Fruit fly (Drosophila melanogaster) whole organism, embryonic: ENCODE data around the gene Ufd4.

Experiments
- ATbp ChIP-seq: fragments of 200-800 bp; sonication (Bioruptor generic); optimal IDR thresholded peaks from 2 replicates; lab custom pipeline; 2017; ENCODE audit warnings: missing biosample characterization, mild to moderate bottlenecking, missing genetic modification characterization, missing genetic modification reagents
- Aef1 ChIP-seq: fragments of 200-800 bp; sonication (Bioruptor generic); IDR thresholded peaks from 3 replicates; pipeline ENCODE4 v1.3.6; 2022; ENCODE audit warnings: missing biosample characterization, missing genetic modification characterization
- Antp ChIP-seq: fragments of 200-800 bp; sonication (Bioruptor generic); optimal IDR thresholded peaks from 3 replicates; lab custom pipeline; 2016; ENCODE audit warnings: missing biosample characterization, missing genetic modification characterization
- BEAF-32 ChIP-seq: fragments of 200-800 bp; sonication (Bioruptor generic); optimal IDR thresholded peaks from 3 replicates; lab custom pipeline; 2017; ENCODE audit warnings: missing biosample characterization, missing genetic modification characterization, mild to moderate bottlenecking, moderate library complexity, missing genetic modification reagents
- BtbVII ChIP-seq: fragments of 200-800 bp; sonication (Bioruptor generic); optimal IDR thresholded peaks from 3 replicates; lab custom pipeline; 2017; ENCODE audit warnings: missing biosample characterization, mild to moderate bottlenecking, missing genetic modification characterization
- CG11247 ChIP-seq: fragments of 200-800 bp; sonication (Bioruptor generic); IDR thresholded peaks from 2 replicates; pipeline ENCODE4 v1.3.6; 2022; ENCODE audit warnings: missing biosample characterization, missing genetic modification characterization
- CG12659 ChIP-seq: fragments of 200-800 bp; sonication (Bioruptor generic); optimal IDR thresholded peaks from 3 replicates; lab custom pipeline; 2017; ENCODE audit warnings: mild to moderate bottlenecking, missing biosample characterization, missing genetic modification reagents, missing genetic modification characterization
- CG12942 ChIP-seq: fragments of 200-800 bp; sonication (Bioruptor generic); optimal IDR thresholded peaks from 3 replicates; lab custom pipeline; 2016; ENCODE audit warnings: missing biosample characterization, missing genetic modification characterization
- CG13287 ChIP-seq: fragments of 200-800 bp; sonication (Bioruptor generic); IDR thresholded peaks from 2 replicates; pipeline ENCODE4 v1.3.6; 2022; ENCODE audit warnings: missing biosample characterization, missing genetic modification characterization; ENCODE audit not compliant: partially characterized antibody
- CG13624 ChIP-seq: fragments of 200-800 bp; sonication (Bioruptor generic); optimal IDR thresholded peaks from 2 replicates; lab custom pipeline; 2016; ENCODE audit warnings: missing biosample characterization, missing genetic modification characterization
- CG16815 ChIP-seq: fragments of 200-800 bp; sonication (Bioruptor generic); optimal IDR thresholded peaks from 3 replicates; lab custom pipeline; 2017; ENCODE audit warnings: missing biosample characterization, mild to moderate bottlenecking, missing genetic modification characterization
- CG31365 ChIP-seq: fragments of 200-800 bp; sonication (Bioruptor generic); optimal IDR thresholded peaks from 2 replicates; lab custom pipeline; 2018; ENCODE audit warnings: missing biosample characterization, mild to moderate bottlenecking, missing genetic modification characterization
- CG31388 ChIP-seq: fragments of 200-800 bp; sonication (Bioruptor generic); optimal IDR thresholded peaks from 2 replicates; lab custom pipeline; 2016; ENCODE audit warnings: missing biosample characterization, missing genetic modification characterization
- CG32532 ChIP-seq: fragments of 200-800 bp; sonication (Bioruptor generic); IDR thresholded peaks from 2 replicates; pipeline ENCODE4 v1.3.6; 2022; ENCODE audit warnings: missing biosample characterization, missing genetic modification characterization
- CG3407 ChIP-seq: fragments of 200-800 bp; sonication (Bioruptor generic); optimal IDR thresholded peaks from 2 replicates; lab custom pipeline; 2018; ENCODE audit warnings: missing biosample characterization, mild to moderate bottlenecking, missing genetic modification characterization
- CG34224 ChIP-seq: fragments of 200-800 bp; sonication (Bioruptor generic); IDR thresholded peaks from 3 replicates; pipeline ENCODE4 v1.3.6; 2022; ENCODE audit warnings: missing biosample characterization, missing genetic modification characterization; ENCODE audit not compliant: partially characterized antibody
- CG34376 ChIP-seq: fragments of 200-800 bp; sonication (Bioruptor generic); optimal IDR thresholded peaks from 2 replicates; lab custom pipeline; 2018; ENCODE audit warnings: missing biosample characterization, mild to moderate bottlenecking, missing genetic modification characterization
- CG42726 ChIP-seq: fragments of 200-800 bp; sonication (Bioruptor generic); IDR thresholded peaks from 2 replicates; pipeline ENCODE4 v1.3.6; 2022; ENCODE audit warnings: missing biosample characterization, missing genetic modification characterization; ENCODE audit not compliant: partially characterized antibody
- CG5245 ChIP-seq: fragments of 200-800 bp; sonication (Bioruptor generic); optimal IDR thresholded peaks from 3 replicates; lab custom pipeline; 2016; ENCODE audit warnings: missing biosample characterization, missing genetic modification characterization
- CG6654 ChIP-seq: fragments of 200-800 bp; sonication (Bioruptor generic); optimal IDR thresholded peaks from 2 replicates; lab custom pipeline; 2017; ENCODE audit warnings: missing biosample characterization, mild to moderate bottlenecking, missing genetic modification characterization
- CG8089 ChIP-seq: fragments of 200-800 bp; sonication (Bioruptor generic); optimal IDR thresholded peaks from 3 replicates; lab custom pipeline; 2016; ENCODE audit warnings: missing biosample characterization, missing genetic modification characterization
- CG8388 ChIP-seq: fragments of 200-800 bp; sonication (Bioruptor generic); optimal IDR thresholded peaks from 2 replicates; lab custom pipeline; 2019; ENCODE audit warnings: missing biosample characterization, mild to moderate bottlenecking, missing genetic modification characterization, moderate library complexity
- CG8478 ChIP-seq: fragments of >200 bp; optimal IDR thresholded peaks from 2 replicates; lab custom pipeline; 2018
- CG9932 ChIP-seq: fragments of 200-800 bp; sonication (Bioruptor generic); IDR thresholded peaks from 2 replicates; pipeline ENCODE4 v1.3.6; 2022; ENCODE audit warnings: missing biosample characterization, missing genetic modification characterization
- CrebB ChIP-seq: fragments of 200-800 bp; sonication (Bioruptor generic); optimal IDR thresholded peaks from 3 replicates; lab custom pipeline; 2018; ENCODE audit warnings: missing biosample characterization, mild to moderate bottlenecking, missing genetic modification characterization
- Dbx ChIP-seq: fragments of 200-800 bp; sonication (Bioruptor generic); IDR thresholded peaks from 3 replicates; pipeline ENCODE4 v1.3.6; 2022; ENCODE audit warnings: missing biosample characterization, missing genetic modification characterization
- Deaf1 ChIP-seq: fragments of 200-800 bp; optimal IDR thresholded peaks from 3 replicates; lab custom pipeline; 2019; ENCODE audit warnings: missing biosample characterization, mild to moderate bottlenecking, missing genetic modification characterization, moderate library complexity
- Dref ChIP-seq: fragments of 200-800 bp; sonication (Bioruptor generic); IDR thresholded peaks from 2 replicates; pipeline ENCODE4 v1.3.6; 2022; ENCODE audit warnings: missing biosample characterization, missing genetic modification characterization
- Gug ChIP-seq: fragments of 200-800 bp; sonication (Bioruptor generic); IDR thresholded peaks from 4 replicates; pipeline ENCODE4 v1.3.6; 2022; ENCODE audit warnings: missing biosample characterization, missing genetic modification characterization
- H2.0 ChIP-seq: fragments of 200-800 bp; sonication (Bioruptor generic); IDR thresholded peaks from 2 replicates; pipeline ENCODE4 v1.3.6; 2022; ENCODE audit warnings: missing biosample characterization, missing genetic modification characterization
- HLHmδ ChIP-seq: fragments of 200-800 bp; sonication (Bioruptor generic); optimal IDR thresholded peaks from 2 replicates; lab custom pipeline; 2018; ENCODE audit warnings: missing biosample characterization, mild to moderate bottlenecking, missing genetic modification characterization, moderate library complexity
- MESR4 ChIP-seq: fragments of 200-800 bp; sonication (Bioruptor generic); optimal IDR thresholded peaks from 2 replicates; lab custom pipeline; 2018; ENCODE audit warnings: missing biosample characterization, mild to moderate bottlenecking, missing genetic modification characterization, moderate library complexity
- Mes4 ChIP-seq: fragments of 200-800 bp; sonication (Bioruptor generic); optimal IDR thresholded peaks from 2 replicates; lab custom pipeline; 2016; ENCODE audit warnings: missing biosample characterization, missing genetic modification characterization
- Opbp ChIP-seq: fragments of 200-800 bp; sonication (Bioruptor generic); IDR thresholded peaks from 3 replicates; pipeline ENCODE4 v1.3.6; 2022; ENCODE audit warnings: missing biosample characterization, missing genetic modification characterization; ENCODE audit not compliant: partially characterized antibody
- Optix ChIP-seq: fragments of 200-800 bp; sonication (Bioruptor generic); IDR thresholded peaks from 3 replicates; pipeline ENCODE4 v1.3.6; 2022; ENCODE audit warnings: missing biosample characterization, missing genetic modification characterization
- Scr ChIP-seq: fragments of 200-800 bp; sonication (Bioruptor generic); IDR thresholded peaks from 2 replicates; pipeline ENCODE4 v1.3.6; 2022; ENCODE audit warnings: missing biosample characterization, missing genetic modification characterization; ENCODE audit not compliant: partially characterized antibody
- Sox100B ChIP-seq: fragments of 200-800 bp; sonication (Bioruptor generic); optimal IDR thresholded peaks from 3 replicates; lab custom pipeline; 2018; ENCODE audit warnings: missing biosample characterization, mild to moderate bottlenecking, missing genetic modification characterization
- Taf1 ChIP-seq: fragments of 200-800 bp; sonication (Bioruptor generic); IDR thresholded peaks from 2 replicates; pipeline ENCODE4 v1.3.6; 2022; ENCODE audit warnings: missing biosample characterization, missing genetic modification characterization
- YL-1 ChIP-seq: fragments of 200-800 bp; sonication (Bioruptor generic); optimal IDR thresholded peaks from 3 replicates; lab custom pipeline; 2017; ENCODE audit warnings: missing biosample characterization, mild to moderate bottlenecking, missing genetic modification characterization
- amos ChIP-seq: fragments of 200-800 bp; sonication (Bioruptor generic); IDR thresholded peaks from 2 replicates; pipeline ENCODE4 v1.3.6; 2022; ENCODE audit warnings: missing biosample characterization, missing genetic modification characterization; ENCODE audit not compliant: partially characterized antibody
- cad ChIP-seq: fragments of >200 bp; optimal IDR thresholded peaks from 2 replicates; lab custom pipeline; 2017; ENCODE audit warnings: missing biosample characterization, missing genetic modification characterization
- dm ChIP-seq: fragments of 200-800 bp; sonication (Bioruptor generic); optimal IDR thresholded peaks from 3 replicates; lab custom pipeline; 2016; ENCODE audit warnings: missing biosample characterization, missing genetic modification characterization
- dpn ChIP-seq, 2 experiments: fragments of 200-800 bp; sonication (Bioruptor generic); optimal IDR thresholded peaks; 3 replicates each; lab custom pipeline; 2016; ENCODE audit warnings: missing biosample characterization in 2 of 2, missing genetic modification characterization in 2 of 2
- esg ChIP-seq: fragments of 200-800 bp; sonication (Bioruptor generic); conservative IDR thresholded peaks from 2 replicates; pipeline ENCODE4 v1.3.6; 2022; ENCODE audit warnings: missing biosample characterization, missing genetic modification characterization
- fd64A ChIP-seq: fragments of 200-800 bp; sonication (Bioruptor generic); optimal IDR thresholded peaks from 3 replicates; lab custom pipeline; 2018; ENCODE audit warnings: missing biosample characterization, mild to moderate bottlenecking, missing genetic modification characterization
- h ChIP-seq: fragments of >200 bp; optimal IDR thresholded peaks from 2 replicates; lab custom pipeline; 2017
- kni ChIP-seq: fragments of 200-800 bp; sonication (Bioruptor generic); optimal IDR thresholded peaks from 3 replicates; lab custom pipeline; 2017; ENCODE audit warnings: mild to moderate bottlenecking, missing biosample characterization, missing genetic modification reagents, missing genetic modification characterization
- lbe ChIP-seq: fragments of 200-800 bp; sonication (Bioruptor generic); optimal IDR thresholded peaks from 2 replicates; lab custom pipeline; 2016; ENCODE audit warnings: missing biosample characterization, mild to moderate bottlenecking, missing genetic modification characterization
- pros ChIP-seq: fragments of 200-800 bp; sonication (Bioruptor generic); optimal IDR thresholded peaks from 3 replicates; lab custom pipeline; 2019; ENCODE audit warnings: missing biosample characterization, mild to moderate bottlenecking, missing genetic modification characterization, moderate library complexity
- sima ChIP-seq: fragments of 200-800 bp; sonication (Bioruptor generic); optimal IDR thresholded peaks from 2 replicates; lab custom pipeline; 2016; ENCODE audit warnings: missing biosample characterization, missing genetic modification characterization
- sna ChIP-seq: fragments of 200-800 bp; sonication (Bioruptor generic); IDR thresholded peaks from 2 replicates; pipeline ENCODE4 v1.3.6; 2022; ENCODE audit warnings: missing biosample characterization, missing genetic modification characterization; ENCODE audit not compliant: partially characterized antibody
- sob ChIP-seq: fragments of 200-800 bp; sonication (Bioruptor generic); IDR thresholded peaks from 2 replicates; pipeline ENCODE4 v1.3.6; 2022; ENCODE audit warnings: missing biosample characterization, missing genetic modification characterization

Ufd4 gene

dm6 chr2L:10266511-10266910, 25.7 kb downstream of the Ufd4 start, which contains the start of gene CG4953 (continued):
- TF ChIP-seq Optix (GFP tag; lab: Robert Waterston, UW) (no peak), CG32532 (GFP tag; lab: Robert Waterston, UW) (no peak), ATbp (GFP tag; lab: Kevin White, UChicago) (no peak), BtbVII (GFP tag; lab: Kevin White, UChicago) (no peak), Aef1 (GFP tag; lab: Robert Waterston, UW) (no peak), BEAF-32 (GFP tag; lab: Kevin White, UChicago) (no peak), pros (GFP tag; lab: Kevin White, UChicago) (no peak), CG6654 (no peak), CG16815 (GFP tag; lab: Kevin White, UChicago) (no peak), MESR4 (peak; percentile 33), CG8089 (GFP tag; lab: Kevin White, UChicago) (no peak), CG12659 (GFP tag; lab: Kevin White, UChicago) (peak; percentile 4), Dbx (GFP tag; lab: Robert Waterston, UW) (no peak), kni (GFP tag; lab: Kevin White, UChicago) (no peak), CG8388 (no peak), sob (GFP tag; lab: Robert Waterston, UW) (no peak), sima (no peak), CG31388 (GFP tag; lab: Kevin White, UChicago) (no peak), dm (GFP tag; lab: Kevin White, UChicago) (no peak), Sox100B (no peak), CrebB (no peak), CG42726 (GFP tag; lab: Robert Waterston, UW) (no peak)
- TF ChIP-seq, all 482 proteins: peak for 15

- TF ChIP-seq lbe (peak; percentile 51), CG11247 (GFP tag; lab: Robert Waterston, UW) (no peak), Deaf1 (tag; lab: Kevin White, UChicago) (no peak), CG13624 (GFP tag; lab: Kevin White, UChicago) (no peak), Antp (GFP tag; lab: Kevin White, UChicago) (no peak), sna (GFP tag; lab: Robert Waterston, UW) (0 out of 2 replicates have a peak, but pooled peaks have one; percentile 24), Scr (GFP tag; lab: Robert Waterston, UW) (peak; percentile 58), HLHmδ (GFP tag; lab: Kevin White, UChicago) (no peak), YL-1 (GFP tag; lab: Kevin White, UChicago) (peak; percentile 53), dpn (GFP tag; optimal IDR thresholded peaks at IDR 0.05; lab: Kevin White, UChicago) (no peak), CG8478 (no peak), Dref (GFP tag; lab: Robert Waterston, UW) (peak; percentile 70), CG12942 (GFP tag; lab: Kevin White, UChicago) (no peak), CG3407 (GFP tag; lab: Kevin White, UChicago) (no peak), H2.0 (GFP tag; lab: Robert Waterston, UW) (no peak), h (lab: Kevin White, UChicago) (no peak), CrebB (no peak), Taf1 (GFP tag; lab: Robert Waterston, UW) (no peak), amos (peak; percentile 52; the same call in 1 of the 2 replicates), CG34376 (GFP tag; lab: Kevin White, UChicago) (peak; percentile 0), CG9932 (GFP tag; lab: Robert Waterston, UW) (no peak), Mes4 (GFP tag; lab: Kevin White, UChicago) (no peak), fd64A (GFP tag; lab: Kevin White, UChicago) (no peak), CG13287 (GFP tag; lab: Robert Waterston, UW) (peak; percentile 65), esg (GFP tag; lab: Robert Waterston, UW) (no peak), Opbp (GFP tag; lab: Robert Waterston, UW) (peak; percentile 55; the same call in 1 of the 3 replicates), CG5245 (GFP tag; lab: Kevin White, UChicago) (no peak), CG31365 (no peak), cad (GFP tag; lab: Kevin White, UChicago) (no peak), CG34224 (0 out of 3 replicates have a peak, but pooled peaks have one; percentile 54), Gug (GFP tag; lab: Robert Waterston, UW) (no peak)
Measured at dm6 chr2L:10265129-10265528, 27.0 kb downstream of the Ufd4 start, which contains the start of gene Mob3. Gene Mob3, plus strand, starts transcription at chr2L:10265336.
